Comparison of ENCODE assay signal across 4 worm cellular contexts in the genomic region with DNA sequence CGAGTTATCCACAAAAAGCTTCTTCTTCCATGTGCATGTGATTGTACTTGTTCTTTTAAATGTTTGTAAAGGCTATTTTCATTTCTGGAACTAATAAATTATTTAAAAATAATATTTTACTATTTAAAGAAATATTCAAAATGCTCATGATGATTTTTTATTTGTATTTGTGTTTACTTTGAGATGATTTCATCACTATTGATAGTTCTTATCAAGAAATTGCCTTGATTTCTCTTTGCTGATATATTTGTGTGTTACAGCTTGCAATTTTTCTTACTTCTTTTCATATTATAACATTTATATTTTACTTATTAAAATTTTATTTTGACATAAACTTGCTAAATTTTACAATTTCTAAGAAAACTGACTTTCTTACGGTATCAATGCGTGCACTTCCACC.
A peak's percentile ranks its signal among the peaks of the same experiment; 100 is the strongest.
TF ChIP-seq lines count a peak whose summit lies in the region.

No protein-coding gene starts in this region.

TF ChIP-seq in whole organism, L1 larva, 84 proteins besides CTCF, POLR2A, EP300 and RAD21:
- no peak for TF ChIP-seq xbp-1 (tag; optimal IDR thresholded peaks at IDR 0.05; lab: Kevin White, UChicago)
- no peak for TF ChIP-seq nhr-237 (tag; optimal IDR thresholded peaks at IDR 0.05; lab: Kevin White, UChicago)
- no peak for TF ChIP-seq elt-3 (tag; optimal IDR thresholded peaks at IDR 0.05; lab: Kevin White, UChicago)
- TF ChIP-seq ztf-4 (tag; optimal IDR thresholded peaks at IDR 0.05; lab: Kevin White, UChicago), result no peak
- TF ChIP-seq elt-2 (tag; optimal IDR thresholded peaks at IDR 0.05; lab: Kevin White, UChicago), result peak; percentile 20
- no peak for TF ChIP-seq nhr-11 (tag; optimal IDR thresholded peaks at IDR 0.05; lab: Kevin White, UChicago)
- TF ChIP-seq nhr-71 (tag; optimal IDR thresholded peaks at IDR 0.05; lab: Kevin White, UChicago), result no peak
TF ChIP-seq in whole organism, L1 larva: peak in this region for 1.

TF ChIP-seq in whole organism, L2 larva, 48 proteins besides CTCF, POLR2A, EP300 and RAD21:
- TF ChIP-seq lsy-2 (tag; optimal IDR thresholded peaks at IDR 0.05; lab: Kevin White, UChicago) (no peak), skn-1 (tag; optimal IDR thresholded peaks at IDR 0.05; lab: Kevin White, UChicago) (peak; percentile 19), nhr-12 (tag; optimal IDR thresholded peaks at IDR 0.05; lab: Kevin White, UChicago) (no peak), crh-2 (tag; optimal IDR thresholded peaks at IDR 0.05; lab: Kevin White, UChicago) (no peak), zag-1 (tag; optimal IDR thresholded peaks at IDR 0.05; lab: Kevin White, UChicago) (no peak), fos-1 (tag; optimal IDR thresholded peaks at IDR 0.05; lab: Kevin White, UChicago) (peak; percentile 68)

TF ChIP-seq in whole organism, L3 larva, 47 proteins besides CTCF, POLR2A, EP300 and RAD21:
- TF ChIP-seq pha-4 (tag; optimal IDR thresholded peaks at IDR 0.05; lab: Kevin White, UChicago), result peak; percentile 59
- TF ChIP-seq elt-2 (tag; optimal IDR thresholded peaks at IDR 0.05; lab: Kevin White, UChicago), result peak; percentile 38
- TF ChIP-seq R02D3.7 (tag; optimal IDR thresholded peaks at IDR 0.05; lab: Kevin White, UChicago), result no peak

TF ChIP-seq in whole organism, L4 larva, 104 proteins besides CTCF, POLR2A, EP300 and RAD21:
- no peak for TF ChIP-seq daf-16 (GFP tag; optimal IDR thresholded peaks at IDR 0.05; lab: Kevin White, UChicago)
- TF ChIP-seq daf-16 (tag; optimal IDR thresholded peaks at IDR 0.05; lab: Kevin White, UChicago), result peak; percentile 72
- TF ChIP-seq mdt-29 (GFP tag; IDR thresholded peaks at IDR 0.05; lab: Robert Waterston, UW), result no peak
- TF ChIP-seq Y75B8A.6 (GFP tag; IDR thresholded peaks at IDR 0.05; lab: Robert Waterston, UW), result no peak
- TF ChIP-seq mes-2 (tag; optimal IDR thresholded peaks at IDR 0.05; lab: Kevin White, UChicago; ENCODE audit: poor library complexity, severe bottlenecking), result no peak
- TF ChIP-seq ceh-62 (tag; optimal IDR thresholded peaks at IDR 0.05; lab: Kevin White, UChicago), result no peak
- TF ChIP-seq spr-1 (tag; optimal IDR thresholded peaks at IDR 0.05; lab: Kevin White, UChicago), result no peak
- TF ChIP-seq tag-97 (GFP tag; IDR thresholded peaks at IDR 0.05; lab: Robert Waterston, UW), result no peak
- peak; percentile 26 for TF ChIP-seq pqm-1 (tag; optimal IDR thresholded peaks at IDR 0.05; lab: Kevin White, UChicago)
- TF ChIP-seq aly-2 (tag; optimal IDR thresholded peaks at IDR 0.05; lab: Kevin White, UChicago), result no peak
- no peak for TF ChIP-seq ceh-32 (tag; optimal IDR thresholded peaks at IDR 0.05; lab: Kevin White, UChicago; ENCODE audit: poor library complexity)
- no peak for TF ChIP-seq attf-4 (tag; optimal IDR thresholded peaks at IDR 0.05; lab: Kevin White, UChicago)
- TF ChIP-seq fkh-10 (GFP tag; optimal IDR thresholded peaks at IDR 0.05; lab: Kevin White, UChicago), result no peak
